Worm (Caenorhabditis elegans): ENCODE results near the gene F32D8.12.

DNA sequence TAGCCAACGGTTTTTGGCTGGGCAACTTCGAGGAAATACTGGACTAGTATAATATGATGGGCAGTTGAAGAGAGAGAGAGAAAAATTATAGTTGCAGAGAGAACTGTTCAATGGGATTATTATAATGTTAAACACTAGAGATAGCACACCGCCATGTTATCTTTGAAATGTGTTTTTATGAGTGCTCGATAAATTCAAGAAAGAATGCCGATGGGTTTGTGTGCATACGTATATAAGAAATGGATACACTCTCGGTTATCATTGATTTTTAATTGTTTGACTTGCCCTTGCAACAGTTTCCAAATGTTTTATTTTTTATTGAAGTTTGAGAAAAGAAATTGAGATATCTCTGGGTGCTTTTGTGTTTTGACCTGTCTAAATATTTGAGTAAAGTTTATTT is 45.9 kb upstream of the F32D8.12 start, which contains the start of gene F17C11.12:
- TF ChIP-seq blmp-1 (tag; optimal IDR thresholded peaks at IDR 0.05; ENCODE audit: insufficient read depth) (no peak), unc-62 (GFP tag; optimal IDR thresholded peaks at IDR 0.05) (no peak), snpc-4 (tag; optimal IDR thresholded peaks at IDR 0.05) (no peak), nhr-25 (tag; optimal IDR thresholded peaks at IDR 0.05) (no peak), nhr-11 (tag; optimal IDR thresholded peaks at IDR 0.05) (no peak), nhr-12 (tag; optimal IDR thresholded peaks at IDR 0.05) (no peak), aly-2 (tag; optimal IDR thresholded peaks at IDR 0.05) (no peak), elt-3 (tag; optimal IDR thresholded peaks at IDR 0.05) (no peak), mdl-1 (tag; optimal IDR thresholded peaks at IDR 0.05) (no peak), Y55F3AM.14 (GFP tag; optimal IDR thresholded peaks at IDR 0.05) (no peak), peb-1 (tag; optimal IDR thresholded peaks at IDR 0.05) (no peak), C34F6.9 (tag; optimal IDR thresholded peaks at IDR 0.05) (no peak), egl-27 (tag; optimal IDR thresholded peaks at IDR 0.05) (no peak)
